Fruit fly (Drosophila melanogaster): Measurements from ENCODE around the gene CG12493.

DNA sequence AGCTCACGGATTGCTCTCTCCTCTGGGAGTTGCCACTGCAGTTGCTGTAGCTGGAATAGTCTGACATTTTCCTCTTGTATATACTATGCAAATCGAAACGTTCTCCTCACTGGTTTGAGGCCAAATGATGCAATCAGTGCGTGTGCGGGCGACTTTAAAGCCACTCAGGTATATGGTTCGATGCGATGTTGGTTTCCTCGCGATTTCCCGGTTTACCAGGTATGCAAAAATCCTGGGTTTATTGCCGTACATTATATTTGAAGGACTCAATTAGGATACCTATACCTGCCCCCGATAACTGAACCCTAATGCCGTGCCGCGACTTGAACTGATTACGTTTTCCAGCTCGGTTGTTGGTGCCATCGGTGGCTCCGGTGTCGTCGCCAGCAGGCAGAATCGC lies 43.7 kb downstream of the CG12493 start, which contains the start of gene CG13712:
- TF ChIP-seq Snoo (tag; optimal IDR thresholded peaks at IDR 0.05) = no peak
- TF ChIP-seq CG17806 (tag; optimal IDR thresholded peaks at IDR 0.05) = no peak
- no peak for TF ChIP-seq CG8159 (tag; optimal IDR thresholded peaks at IDR 0.05)
- no peak for TF ChIP-seq CG32121 (GFP tag; IDR thresholded peaks at IDR 0.05)
- TF ChIP-seq CG10348 (GFP tag; IDR thresholded peaks at IDR 0.05) = no peak
- no peak for TF ChIP-seq CG34367 (tag; optimal IDR thresholded peaks at IDR 0.05)
- no peak for TF ChIP-seq CG8301 (tag; optimal IDR thresholded peaks at IDR 0.05)

Data from whole organism, pupa.